Fruit fly (Drosophila melanogaster) whole organism, embryonic: ENCODE results near the gene CG12702.

ENCODE experiments used
- CG14441 ChIP-seq: fragments of 200-800 bp; sonication (Bioruptor generic); IDR thresholded peaks from 2 replicates; pipeline ENCODE4 v1.3.6; 2022; ENCODE audit warnings: missing biosample characterization, missing genetic modification characterization
- CG4360 ChIP-seq: fragments of 200-800 bp; sonication (Bioruptor generic); IDR thresholded peaks from 2 replicates; pipeline ENCODE4 v1.3.6; 2022; ENCODE audit warnings: missing biosample characterization, missing genetic modification characterization
- CG4820 ChIP-seq: fragments of 200-800 bp; sonication (Bioruptor generic); optimal IDR thresholded peaks from 3 replicates; lab custom pipeline; 2016; ENCODE audit warnings: missing biosample characterization, missing genetic modification characterization
- CG7271 ChIP-seq: fragments of 200-800 bp; sonication (Bioruptor generic); optimal IDR thresholded peaks from 2 replicates; lab custom pipeline; 2018; ENCODE audit warnings: missing biosample characterization, mild to moderate bottlenecking, missing genetic modification characterization, moderate library complexity
- Chrac-16 ChIP-seq: fragments of 200-800 bp; sonication (Bioruptor generic); optimal IDR thresholded peaks from 3 replicates; lab custom pipeline; 2016; ENCODE audit warnings: missing biosample characterization, missing genetic modification characterization
- MESR4 ChIP-seq: fragments of 200-800 bp; sonication (Bioruptor generic); optimal IDR thresholded peaks from 2 replicates; lab custom pipeline; 2018; ENCODE audit warnings: missing biosample characterization, mild to moderate bottlenecking, missing genetic modification characterization, moderate library complexity
- Neu2 ChIP-seq: fragments of 200-800 bp; sonication (Bioruptor generic); optimal IDR thresholded peaks from 3 replicates; lab custom pipeline; 2016; ENCODE audit warnings: missing biosample characterization, missing genetic modification characterization, borderline replicate concordance
- az2 ChIP-seq: fragments of 200-800 bp; sonication (Bioruptor generic); optimal IDR thresholded peaks from 3 replicates; lab custom pipeline; 2016; ENCODE audit warnings: missing biosample characterization, missing genetic modification characterization
- klu ChIP-seq: fragments of 200-800 bp; sonication (Bioruptor generic); IDR thresholded peaks from 2 replicates; pipeline ENCODE4 v1.3.6; 2022; ENCODE audit warnings: missing biosample characterization, missing genetic modification characterization
- pnt ChIP-seq: fragments of 200-800 bp; sonication (Bioruptor generic); optimal IDR thresholded peaks from 3 replicates; lab custom pipeline; 2016; ENCODE audit warnings: missing biosample characterization, missing genetic modification characterization
- sim ChIP-seq: fragments of 200-800 bp; sonication (Bioruptor generic); IDR thresholded peaks from 2 replicates; pipeline ENCODE4 v1.3.6; 2022; ENCODE audit warnings: missing biosample characterization, missing genetic modification characterization

DNA sequence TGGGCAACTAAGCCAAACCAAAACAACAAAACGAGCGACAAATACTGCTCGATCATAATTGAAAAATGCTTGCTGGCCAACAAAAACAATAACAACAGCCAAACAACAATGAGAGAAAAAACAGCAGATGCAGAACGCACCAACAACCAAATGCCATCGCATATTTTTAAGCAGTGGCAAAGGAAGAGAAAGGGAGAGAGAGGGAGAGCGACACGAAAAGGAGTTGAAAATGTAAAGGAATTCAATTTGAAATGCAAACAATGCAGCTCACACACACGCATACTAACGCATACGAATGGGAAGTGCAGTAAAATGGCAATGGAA, 23.9 kb upstream of the CG12702 start:
- TF ChIP-seq Neu2 (GFP tag; lab: Kevin White, UChicago) (no peak), CG4360 (peak; percentile 67), Chrac-16 (GFP tag; lab: Kevin White, UChicago) (no peak), az2 (GFP tag; lab: Kevin White, UChicago) (no peak), sim (GFP tag; lab: Robert Waterston, UW) (no peak), CG4820 (GFP tag; lab: Kevin White, UChicago) (no peak), MESR4 (GFP tag; lab: Kevin White, UChicago) (no peak), CG14441 (no peak), klu (no peak), pnt (GFP tag; lab: Kevin White, UChicago) (no peak), CG7271 (tag; lab: Kevin White, UChicago) (no peak)
